Fruit fly (Drosophila melanogaster) whole organism, prepupa: ENCODE results near the gene CG1979.

Source experiments
- CG8632 ChIP-seq: fragments of 200-800 bp; sonication (Bioruptor generic); optimal IDR thresholded peaks from 3 replicates; lab custom pipeline; 2016; ENCODE audit warnings: missing biosample characterization, missing genetic modification characterization
- Hr4 ChIP-seq: fragments of 200-800 bp; sonication (Bioruptor generic); optimal IDR thresholded peaks from 3 replicates; lab custom pipeline; 2016; ENCODE audit warnings: missing biosample characterization, missing genetic modification characterization
- salr ChIP-seq, 2 experiments: fragments of 200-800 bp; sonication (Bioruptor generic); optimal IDR thresholded peaks; 3 replicates each; lab custom pipeline; 2016 to 2018; ENCODE audit warnings: missing biosample characterization in 2 of 2, missing genetic modification characterization in 2 of 2, mild to moderate bottlenecking in 1 of 2
- vri ChIP-seq: fragments of 200-800 bp; sonication (Bioruptor generic); optimal IDR thresholded peaks from 3 replicates; lab custom pipeline; 2016; ENCODE audit warnings: missing biosample characterization, mild to moderate bottlenecking, missing genetic modification characterization

- TF ChIP-seq CG8632 (GFP tag; lab: Kevin White, UChicago) = no peak
- no peak for TF ChIP-seq vri (GFP tag; lab: Kevin White, UChicago)
- no peak for TF ChIP-seq salr (GFP tag; optimal IDR thresholded peaks at IDR 0.05; lab: Kevin White, UChicago)
- no peak for TF ChIP-seq Hr4
These were observed 47.5 kb upstream of the CG1979 start for dm6 chr3R:7006934-7007333.
